Worm (Caenorhabditis elegans) whole organism, mixed stage, embryonic: ENCODE data around the gene clec-260.

ENCODE experiments used
- ceh-83 ChIP-seq: fragments of 200-800 bp; sonication (Bioruptor generic); optimal IDR thresholded peaks from 2 replicates; lab custom pipeline; 2018; ENCODE audit warnings: mild to moderate bottlenecking, missing genetic modification characterization, missing compliant biosample characterization
- elt-1 ChIP-seq: sonication (generic microtip); optimal IDR thresholded peaks from 2 replicates; lab custom pipeline; 2017; ENCODE audit warnings: missing genetic modification characterization, mild to moderate bottlenecking, missing compliant biosample characterization, antibody characterized with exemption, moderate library complexity, borderline replicate concordance; ENCODE audit not compliant: insufficient read depth
- elt-3 ChIP-seq: fragments of 150-350 bp; optimal IDR thresholded peaks from 2 replicates; lab custom pipeline; 2014; ENCODE audit warnings: missing biosample characterization, missing genetic modification characterization

DNA sequence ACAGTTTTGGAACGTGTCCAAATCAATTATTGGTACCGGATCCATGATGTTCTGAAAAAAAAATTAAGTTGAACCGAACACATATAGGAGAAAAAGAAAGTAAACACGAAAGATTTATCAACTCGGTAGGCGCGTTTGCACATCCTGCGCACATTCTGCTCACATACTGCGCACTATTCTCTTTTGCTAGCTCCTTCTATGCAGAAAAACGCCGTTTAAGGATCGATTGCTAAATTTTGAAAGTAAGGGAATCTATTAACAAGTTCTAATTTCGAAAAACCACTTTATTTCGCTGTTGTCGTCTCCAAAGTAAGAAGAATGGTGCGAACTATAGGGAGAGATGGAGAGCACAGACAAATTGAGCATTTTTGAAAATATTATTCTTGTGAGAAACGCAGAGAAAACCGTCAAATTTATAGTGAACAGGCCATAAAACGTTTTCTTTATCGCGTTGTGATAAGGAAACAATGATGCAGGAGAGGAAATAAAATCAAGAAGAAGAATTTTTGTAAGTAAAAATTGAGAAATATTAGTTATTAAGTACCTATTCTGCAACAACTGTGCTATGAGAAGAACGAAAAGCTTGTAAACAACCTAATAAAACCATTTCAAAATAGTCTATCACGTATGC is 4.2 kb downstream of the clec-260 start, which contains the start of gene Y60A3A.24:
- no peak for TF ChIP-seq elt-1 (tag; lab: Kevin White, UChicago)
- no peak for TF ChIP-seq ceh-83 (GFP tag; lab: Kevin White, UChicago)
- no peak for TF ChIP-seq elt-3 (tag; lab: Kevin White, UChicago)
